Worm (Caenorhabditis elegans) whole organism, young adult: ENCODE results near the gene ZK643.2.
A peak's percentile ranks its signal among the peaks of the same experiment; 100 is the strongest.

Source experiments
- B0019.2 ChIP-seq: fragments of 200-800 bp; sonication (Bioruptor generic); conservative IDR thresholded peaks from 2 replicates; pipeline ENCODE4 v1.3.6; 2022; ENCODE audit warnings: missing genetic modification reagents, missing genetic modification characterization, missing compliant biosample characterization
- B0035.1 ChIP-seq: sonication (generic microtip); optimal IDR thresholded peaks from 2 replicates; lab custom pipeline; 2016; ENCODE audit warnings: missing genetic modification characterization, mild to moderate bottlenecking, missing compliant biosample characterization, missing genotype, missing genetic modification reagents
- D2030.7 ChIP-seq: fragments of 200-800 bp; sonication (Bioruptor generic); IDR thresholded peaks from 2 replicates; pipeline ENCODE4 v1.3.6; 2022; ENCODE audit warnings: missing genetic modification reagents, missing genetic modification characterization, missing compliant biosample characterization
- F33H1.4 ChIP-seq: fragments of 200-800 bp; sonication (Bioruptor generic); IDR thresholded peaks from 2 replicates; pipeline ENCODE4 v1.3.6; 2022; ENCODE audit warnings: missing genetic modification reagents, missing genetic modification characterization, missing compliant biosample characterization
- F57C9.4 ChIP-seq: sonication (generic microtip); optimal IDR thresholded peaks from 2 replicates; lab custom pipeline; 2017; ENCODE audit warnings: mild to moderate bottlenecking, missing genetic modification characterization, missing compliant biosample characterization
- Y53G8AR.9 ChIP-seq: fragments of 200-800 bp; sonication (Bioruptor generic); conservative IDR thresholded peaks from 2 replicates; pipeline ENCODE4 v1.3.6; 2022; ENCODE audit warnings: missing genetic modification reagents, missing genetic modification characterization, missing compliant biosample characterization
- atf-7 ChIP-seq: sonication (generic microtip); optimal IDR thresholded peaks from 2 replicates; lab custom pipeline; 2017; ENCODE audit warnings: mild to moderate bottlenecking, missing genetic modification characterization, missing compliant biosample characterization
- athp-1 ChIP-seq: sonication (generic microtip); optimal IDR thresholded peaks from 2 replicates; lab custom pipeline; 2017; ENCODE audit warnings: mild to moderate bottlenecking, missing genetic modification characterization, missing compliant biosample characterization
- attf-3 ChIP-seq: fragments of 200-800 bp; sonication (Bioruptor generic); conservative IDR thresholded peaks from 2 replicates; pipeline ENCODE4 v1.3.6; 2022; ENCODE audit warnings: missing genetic modification reagents, missing genetic modification characterization, missing compliant biosample characterization
- attf-5 ChIP-seq: fragments of 200-800 bp; sonication (Bioruptor generic); optimal IDR thresholded peaks from 2 replicates; lab custom pipeline; 2018; ENCODE audit warnings: mild to moderate bottlenecking, missing genetic modification characterization, missing compliant biosample characterization
- attf-6 ChIP-seq: fragments of 200-800 bp; sonication (Bioruptor generic); IDR thresholded peaks from 2 replicates; pipeline ENCODE4 v1.3.6; 2022; ENCODE audit warnings: missing genetic modification reagents, missing genetic modification characterization, missing compliant biosample characterization
- ceh-58 ChIP-seq: fragments of 200-800 bp; sonication (Bioruptor generic); IDR thresholded peaks from 2 replicates; pipeline ENCODE4 v1.3.6; 2022; ENCODE audit warnings: missing genetic modification characterization, missing compliant biosample characterization
- die-1 ChIP-seq: sonication (generic microtip); optimal IDR thresholded peaks from 2 replicates; lab custom pipeline; 2016; ENCODE audit warnings: missing genotype, mild to moderate bottlenecking, missing genetic modification characterization, missing compliant biosample characterization
- dox-1 ChIP-seq: fragments of 200-800 bp; sonication (Bioruptor generic); IDR thresholded peaks from 2 replicates; pipeline ENCODE4 v1.3.6; 2022; ENCODE audit warnings: missing genetic modification reagents, missing genetic modification characterization, missing compliant biosample characterization
- dpff-1 ChIP-seq: sonication (generic microtip); optimal IDR thresholded peaks from 2 replicates; lab custom pipeline; 2017; ENCODE audit warnings: mild to moderate bottlenecking, missing genetic modification characterization, missing compliant biosample characterization
- dpl-1 ChIP-seq: fragments of 150-350 bp; optimal IDR thresholded peaks from 2 replicates; lab custom pipeline; 2014; ENCODE audit warnings: missing biosample characterization, missing genetic modification reagents, missing genetic modification characterization
- efl-1 ChIP-seq: fragments of 150-350 bp; optimal IDR thresholded peaks from 2 replicates; lab custom pipeline; 2014; ENCODE audit warnings: missing biosample characterization, missing genetic modification reagents, missing genetic modification characterization
- egrh-3 ChIP-seq: fragments of 200-800 bp; sonication (Bioruptor generic); IDR thresholded peaks from 2 replicates; pipeline ENCODE4 v1.3.6; 2022; ENCODE audit warnings: missing genetic modification reagents, missing genetic modification characterization, missing compliant biosample characterization
- hlh-26 ChIP-seq: fragments of 200-800 bp; sonication (Bioruptor generic); conservative IDR thresholded peaks from 2 replicates; pipeline ENCODE4 v1.3.6; 2022; ENCODE audit warnings: missing genetic modification reagents, missing genetic modification characterization, missing compliant biosample characterization
- hmg-1.2 ChIP-seq: fragments of 200-800 bp; sonication (Bioruptor generic); IDR thresholded peaks from 2 replicates; pipeline ENCODE4 v1.3.6; 2022; ENCODE audit warnings: missing genetic modification reagents, missing genetic modification characterization, missing compliant biosample characterization
- hrde-1 ChIP-seq: sonication (generic microtip); optimal IDR thresholded peaks from 2 replicates; lab custom pipeline; 2016; ENCODE audit warnings: missing genetic modification characterization, mild to moderate bottlenecking, missing compliant biosample characterization, moderate library complexity, missing genotype, missing genetic modification reagents, borderline replicate concordance
- hsf-1 ChIP-seq: fragments of 200-800 bp; sonication (Bioruptor generic); IDR thresholded peaks from 2 replicates; pipeline ENCODE4 v1.3.6; 2022; ENCODE audit warnings: missing genetic modification reagents, missing genetic modification characterization, missing compliant biosample characterization
- lag-1 ChIP-seq: fragments of 200-800 bp; sonication (Bioruptor generic); IDR thresholded peaks from 2 replicates; pipeline ENCODE4 v1.3.6; 2022; ENCODE audit warnings: missing genetic modification reagents, missing genetic modification characterization, missing compliant biosample characterization
- let-607 ChIP-seq, 2 experiments: fragments of 200-800 bp in 1 of 2; sonication (Bioruptor generic) in 1 of 2; sonication (generic microtip) in 1 of 2; optimal IDR thresholded peaks; 2 replicates each; lab custom pipeline; 2016 to 2018; ENCODE audit warnings: mild to moderate bottlenecking in 2 of 2, missing compliant biosample characterization in 2 of 2, missing genetic modification characterization in 2 of 2, moderate library complexity in 2 of 2, missing genotype in 1 of 2
- lin-40 ChIP-seq: sonication (generic microtip); optimal IDR thresholded peaks from 2 replicates; lab custom pipeline; 2016; ENCODE audit warnings: missing genetic modification characterization, mild to moderate bottlenecking, missing compliant biosample characterization, missing genotype, missing genetic modification reagents
- lir-1 ChIP-seq: fragments of 200-800 bp; sonication (Bioruptor generic); conservative IDR thresholded peaks from 2 replicates; pipeline ENCODE4 v1.3.6; 2022; ENCODE audit warnings: missing genetic modification reagents, missing genetic modification characterization, missing compliant biosample characterization
- lsl-1 ChIP-seq: fragments of 200-800 bp; sonication (Bioruptor generic); optimal IDR thresholded peaks from 2 replicates; lab custom pipeline; 2018; ENCODE audit warnings: mild to moderate bottlenecking, missing genetic modification characterization, moderate library complexity, missing compliant biosample characterization
- lsy-27 ChIP-seq: sonication (generic microtip); optimal IDR thresholded peaks from 2 replicates; lab custom pipeline; 2017; ENCODE audit warnings: missing genetic modification characterization, mild to moderate bottlenecking, missing compliant biosample characterization, antibody characterized with exemption, missing genotype, borderline replicate concordance; ENCODE audit not compliant: insufficient read depth
- madf-10 ChIP-seq: sonication (generic microtip); optimal IDR thresholded peaks from 2 replicates; lab custom pipeline; 2016; ENCODE audit warnings: mild to moderate bottlenecking, missing genetic modification characterization, missing compliant biosample characterization
- madf-6 ChIP-seq: fragments of 200-800 bp; sonication (Bioruptor generic); IDR thresholded peaks from 2 replicates; pipeline ENCODE4 v1.3.6; 2022; ENCODE audit warnings: missing genetic modification reagents, missing genetic modification characterization, missing compliant biosample characterization
- madf-8 ChIP-seq: fragments of 200-800 bp; sonication (Bioruptor generic); conservative IDR thresholded peaks from 2 replicates; pipeline ENCODE4 v1.3.6; 2022; ENCODE audit warnings: missing genetic modification reagents, missing genetic modification characterization, missing compliant biosample characterization
- mel-28 ChIP-seq: sonication (generic microtip); optimal IDR thresholded peaks from 2 replicates; lab custom pipeline; 2016; ENCODE audit warnings: borderline replicate concordance, mild to moderate bottlenecking, missing genetic modification characterization, missing compliant biosample characterization
- nfya-2 ChIP-seq: fragments of 200-800 bp; sonication (Bioruptor generic); IDR thresholded peaks from 2 replicates; pipeline ENCODE4 v1.3.6; 2022; ENCODE audit warnings: missing genetic modification reagents, missing genetic modification characterization, missing compliant biosample characterization
- nhr-80 ChIP-seq: sonication (generic microtip); optimal IDR thresholded peaks from 2 replicates; lab custom pipeline; 2016; ENCODE audit warnings: missing genetic modification characterization, missing compliant biosample characterization
- repo-1 ChIP-seq: sonication (generic microtip); optimal IDR thresholded peaks from 2 replicates; lab custom pipeline; 2017; ENCODE audit warnings: mild to moderate bottlenecking, missing genetic modification characterization, missing compliant biosample characterization
- snpc-3.4 ChIP-seq: sonication (generic microtip); optimal IDR thresholded peaks from 2 replicates; lab custom pipeline; 2017; ENCODE audit warnings: missing genetic modification characterization, mild to moderate bottlenecking, missing compliant biosample characterization, antibody characterized with exemption, moderate library complexity, missing genotype, missing genetic modification reagents
- somi-1 ChIP-seq: fragments of 200-800 bp; sonication (Bioruptor generic); optimal IDR thresholded peaks from 2 replicates; lab custom pipeline; 2018; ENCODE audit warnings: mild to moderate bottlenecking, missing genetic modification characterization, missing compliant biosample characterization
- sptf-2 ChIP-seq: fragments of 200-800 bp; sonication (Bioruptor generic); optimal IDR thresholded peaks from 2 replicates; lab custom pipeline; 2018; ENCODE audit warnings: mild to moderate bottlenecking, missing genetic modification characterization, missing compliant biosample characterization
- tbp1 ChIP-seq: fragments of 200-800 bp; sonication (Bioruptor generic); optimal IDR thresholded peaks from 2 replicates; lab custom pipeline; 2018; ENCODE audit warnings: mild to moderate bottlenecking, missing genetic modification characterization, missing compliant biosample characterization
- tlf-1 ChIP-seq: fragments of 200-800 bp; sonication (Bioruptor generic); optimal IDR thresholded peaks from 2 replicates; lab custom pipeline; 2018; ENCODE audit warnings: mild to moderate bottlenecking, missing genetic modification characterization, missing compliant biosample characterization
- zfh-2 ChIP-seq: fragments of 200-800 bp; sonication (Bioruptor generic); conservative IDR thresholded peaks from 2 replicates; pipeline ENCODE4 v1.3.6; 2022; ENCODE audit warnings: missing genetic modification reagents, missing genetic modification characterization, missing compliant biosample characterization
- ztf-25 ChIP-seq: fragments of 200-800 bp; sonication (Bioruptor generic); IDR thresholded peaks from 2 replicates; pipeline ENCODE4 v1.3.6; 2022; ENCODE audit warnings: missing genetic modification reagents, missing genetic modification characterization, missing compliant biosample characterization
- ztf-28 ChIP-seq: fragments of 200-800 bp; sonication (Bioruptor generic); IDR thresholded peaks from 2 replicates; pipeline ENCODE4 v1.3.6; 2022; ENCODE audit warnings: missing genetic modification reagents, missing genetic modification characterization, missing compliant biosample characterization
- ztf-6 ChIP-seq: fragments of 200-800 bp; sonication (Bioruptor generic); IDR thresholded peaks from 2 replicates; pipeline ENCODE4 v1.3.6; 2022; ENCODE audit warnings: missing genetic modification reagents, missing genetic modification characterization, missing compliant biosample characterization

Gene ZK643.2

DNA sequence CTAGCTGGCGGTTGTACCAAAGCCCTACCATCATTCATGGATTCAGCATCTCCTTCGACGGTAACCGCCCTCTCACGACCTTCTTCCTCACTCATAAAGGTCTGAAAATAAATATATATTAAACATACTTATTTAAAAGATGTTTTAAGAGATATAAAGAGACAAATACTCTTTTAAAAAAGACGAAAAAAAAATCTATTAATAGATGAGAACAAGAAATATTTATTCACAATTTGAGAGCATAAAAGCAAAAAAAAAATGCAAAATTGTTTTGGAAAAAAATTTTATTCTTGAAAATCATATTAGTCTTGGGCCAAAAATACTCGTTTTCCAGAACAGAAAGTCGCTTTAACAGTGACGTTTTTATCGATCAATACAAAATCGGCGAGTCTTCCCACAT is 40.3 kb downstream of the ZK643.2 start, which contains the start of gene skat-1 (continued):
- TF ChIP-seq Y53G8AR.9 (no peak), somi-1 (GFP tag; lab: Kevin White, UChicago) (no peak)

- no peak for TF ChIP-seq madf-8 (GFP tag; lab: Robert Waterston, UW)
- TF ChIP-seq ceh-58 = no peak
- TF ChIP-seq repo-1 (tag; lab: Kevin White, UChicago) = no peak
- no peak for TF ChIP-seq snpc-3.4 (tag; lab: Kevin White, UChicago)
- TF ChIP-seq dpff-1 (tag; lab: Kevin White, UChicago) = no peak
- TF ChIP-seq attf-5 (GFP tag; lab: Kevin White, UChicago) = no peak
- TF ChIP-seq efl-1 (GFP tag; lab: Kevin White, UChicago) = no peak
- TF ChIP-seq ztf-28 = no peak
- TF ChIP-seq ztf-6 = no peak
- no peak for TF ChIP-seq die-1 (tag; lab: Kevin White, UChicago)
- TF ChIP-seq dox-1 (GFP tag; lab: Robert Waterston, UW) = no peak
- TF ChIP-seq F57C9.4 (tag; lab: Kevin White, UChicago) = no peak
- TF ChIP-seq hlh-26 = no peak
- TF ChIP-seq mel-28 (tag; lab: Kevin White, UChicago) = no peak
- TF ChIP-seq sptf-2 = no peak
- TF ChIP-seq zfh-2 (GFP tag; lab: Robert Waterston, UW) = no peak
- TF ChIP-seq lsl-1 (GFP tag; lab: Kevin White, UChicago) = no peak
- TF ChIP-seq attf-3 (GFP tag; lab: Robert Waterston, UW) = no peak
Observed at ce11 chrIII:8997821-8998220, 41.5 kb downstream of the ZK643.2 start.

- TF ChIP-seq hmg-1.2 (GFP tag; lab: Robert Waterston, UW) (peak; percentile 19; the same call in 1 of the 2 replicates), hsf-1 (GFP tag; lab: Robert Waterston, UW) (no peak)
Observed at ce11 chrIII:8998884-8999283, 42.5 kb downstream of the ZK643.2 start.

- TF ChIP-seq lsy-27 (tag; lab: Kevin White, UChicago) = no peak
- TF ChIP-seq tlf-1 (GFP tag; lab: Kevin White, UChicago) = no peak
- no peak for TF ChIP-seq lag-1
- peak; percentile 3 for TF ChIP-seq tbp1 (GFP tag; lab: Kevin White, UChicago)
- TF ChIP-seq lir-1 (GFP tag; lab: Robert Waterston, UW) = no peak
- no peak for TF ChIP-seq ztf-25
- peak; percentile 11 for TF ChIP-seq athp-1 (tag; lab: Kevin White, UChicago)
- TF ChIP-seq madf-6 (GFP tag; lab: Robert Waterston, UW) = no peak
- peak; percentile 9 for TF ChIP-seq atf-7 (tag; lab: Kevin White, UChicago)
- no peak for TF ChIP-seq dpl-1 (GFP tag; lab: Kevin White, UChicago)
- TF ChIP-seq F33H1.4 (GFP tag; lab: Robert Waterston, UW) = no peak; the same call in 1 of the 2 replicates
- no peak for TF ChIP-seq nhr-80 (tag; lab: Kevin White, UChicago)
- TF ChIP-seq sptf-2 = no peak
- no peak for TF ChIP-seq hmg-1.2 (GFP tag; lab: Robert Waterston, UW)
- no peak for TF ChIP-seq madf-10 (tag; lab: Kevin White, UChicago)
- TF ChIP-seq B0035.1 (tag; lab: Kevin White, UChicago) = no peak
- no peak for TF ChIP-seq lin-40 (tag; lab: Kevin White, UChicago)
- no peak for TF ChIP-seq D2030.7 (GFP tag; lab: Robert Waterston, UW)
- TF ChIP-seq let-607 (tag; optimal IDR thresholded peaks at IDR 0.05; lab: Kevin White, UChicago) = no peak
- TF ChIP-seq nfya-2 (GFP tag; lab: Robert Waterston, UW) = no peak
- no peak for TF ChIP-seq attf-6 (GFP tag; lab: Robert Waterston, UW)
- TF ChIP-seq B0019.2 (GFP tag; lab: Robert Waterston, UW) = no peak
- TF ChIP-seq Y53G8AR.9 = no peak
- no peak for TF ChIP-seq repo-1 (tag; lab: Kevin White, UChicago)
- no peak for TF ChIP-seq egrh-3 (GFP tag; lab: Robert Waterston, UW)
- peak; percentile 3 for TF ChIP-seq hrde-1
Observed at ce11 chrIII:8999508-8999907, 43.2 kb downstream of the ZK643.2 start, which contains the start of gene F59B2.3. TSS of gene F59B2.3 (minus strand) at chrIII:8999766.
